Fruit fly (Drosophila melanogaster): ENCODE results near the gene pad.

pad gene

dm6 chr3R:16309302-16310080 lies 32.6 kb upstream of the pad start:
- TF ChIP-seq cas (GFP tag; IDR thresholded peaks at IDR 0.05) (no peak), Mrtf (GFP tag; IDR thresholded peaks at IDR 0.05) (peak; percentile 27; the same call in 1 of the 3 replicates), E2f1 (GFP tag; IDR thresholded peaks at IDR 0.05) (peak; percentile 47; the same call in 1 of the 2 replicates), ab (GFP tag; optimal IDR thresholded peaks at IDR 0.05) (no peak), mam (GFP tag; optimal IDR thresholded peaks at IDR 0.05) (peak; percentile 23), CG12104 (GFP tag; optimal IDR thresholded peaks at IDR 0.05) (no peak), ttk (GFP tag; IDR thresholded peaks at IDR 0.05) (no peak), fu2 (GFP tag; optimal IDR thresholded peaks at IDR 0.05) (no peak), Mes4 (GFP tag; optimal IDR thresholded peaks at IDR 0.05) (no peak), CG10431 (GFP tag; optimal IDR thresholded peaks at IDR 0.05) (no peak), chn (GFP tag; optimal IDR thresholded peaks at IDR 0.05) (peak; percentile 35), CG7987 (GFP tag; optimal IDR thresholded peaks at IDR 0.05) (no peak), CG12942 (GFP tag; optimal IDR thresholded peaks at IDR 0.05) (no peak), CG1602 (GFP tag; optimal IDR thresholded peaks at IDR 0.05) (no peak), CG12219 (GFP tag; optimal IDR thresholded peaks at IDR 0.05) (no peak), CG2129 (GFP tag; IDR thresholded peaks at IDR 0.05; ENCODE audit: partially characterized antibody) (no peak), pfk (GFP tag; optimal IDR thresholded peaks at IDR 0.05) (no peak), CG17361 (GFP tag; IDR thresholded peaks at IDR 0.05) (no peak), tin (GFP tag; optimal IDR thresholded peaks at IDR 0.05) (no peak), Lim3 (GFP tag; IDR thresholded peaks at IDR 0.05) (no peak), CG10321 (GFP tag; IDR thresholded peaks at IDR 0.05) (no peak), CG33557 (GFP tag; optimal IDR thresholded peaks at IDR 0.05) (no peak), br (optimal IDR thresholded peaks at IDR 0.05) (no peak), CG4730 (GFP tag; IDR thresholded peaks at IDR 0.05) (no peak), vfl (GFP tag; optimal IDR thresholded peaks at IDR 0.05) (no peak), nerfin-2 (GFP tag; IDR thresholded peaks at IDR 0.05; ENCODE audit: partially characterized antibody) (0 out of 2 replicates have a peak, but pooled peaks have one; percentile 20), B-H1 (GFP tag; IDR thresholded peaks at IDR 0.05) (no peak), CG30403 (GFP tag; optimal IDR thresholded peaks at IDR 0.05) (peak; percentile 6), CG1603 (tag; optimal IDR thresholded peaks at IDR 0.05) (peak; percentile 19), CG31224 (GFP tag; IDR thresholded peaks at IDR 0.05) (no peak), shn (GFP tag; optimal IDR thresholded peaks at IDR 0.05) (peak; percentile 38), CG9609 (GFP tag; optimal IDR thresholded peaks at IDR 0.05) (no peak), esg (GFP tag; conservative IDR thresholded peaks at IDR 0.05) (no peak), CG7839 (tag; optimal IDR thresholded peaks at IDR 0.05) (peak; percentile 35), CG7745 (tag; optimal IDR thresholded peaks at IDR 0.05) (no peak), CG12659 (GFP tag; optimal IDR thresholded peaks at IDR 0.05) (peak; percentile 23), gfzf (GFP tag; optimal IDR thresholded peaks at IDR 0.05) (no peak), Dfd (GFP tag; optimal IDR thresholded peaks at IDR 0.05) (no peak), CG18764 (GFP tag; optimal IDR thresholded peaks at IDR 0.05) (no peak), CG13424 (tag; optimal IDR thresholded peaks at IDR 0.05) (no peak), CG8290 (GFP tag; optimal IDR thresholded peaks at IDR 0.05) (peak; percentile 6), CG8290 (tag; optimal IDR thresholded peaks at IDR 0.05) (no peak), CG17829 (tag; optimal IDR thresholded peaks at IDR 0.05) (no peak), Camta (GFP tag; optimal IDR thresholded peaks at IDR 0.05) (no peak), cwo (GFP tag; optimal IDR thresholded peaks at IDR 0.05) (no peak), vvl (GFP tag; IDR thresholded peaks at IDR 0.05) (no peak), bsh (GFP tag; optimal IDR thresholded peaks at IDR 0.05) (peak in 1 of 2 experiments; percentile 30), eve (GFP tag; optimal IDR thresholded peaks at IDR 0.05) (no peak), fd102C (GFP tag; optimal IDR thresholded peaks at IDR 0.05) (no peak), exex (tag; optimal IDR thresholded peaks at IDR 0.05) (no peak), CG7357 (GFP tag; IDR thresholded peaks at IDR 0.05) (no peak)
